Fruit fly (Drosophila melanogaster): Measurements from ENCODE around the gene yem.

Gene yem

dm6 chr3R:29075631-29076398 is 46.9 kb downstream of the yem start (continued):
- TF ChIP-seq Max (GFP tag; optimal IDR thresholded peaks at IDR 0.05) (no peak), row (GFP tag; IDR thresholded peaks at IDR 0.05) (peak; percentile 24; the same call in 1 of the 3 replicates), Hr51 (GFP tag; optimal IDR thresholded peaks at IDR 0.05) (peak in 1 of 2 experiments; percentile 3), Hr78 (GFP tag; optimal IDR thresholded peaks at IDR 0.05) (no peak), ewg (GFP tag; optimal IDR thresholded peaks at IDR 0.05) (no peak), run (tag; optimal IDR thresholded peaks at IDR 0.05) (peak; percentile 28), CG9876 (GFP tag; optimal IDR thresholded peaks at IDR 0.05) (no peak), crp (GFP tag; optimal IDR thresholded peaks at IDR 0.05) (no peak), Gsc (GFP tag; IDR thresholded peaks at IDR 0.05) (no peak), sr (GFP tag; IDR thresholded peaks at IDR 0.05) (no peak), CG4617 (GFP tag; optimal IDR thresholded peaks at IDR 0.05; ENCODE audit: borderline replicate concordance) (no peak), Opbp (GFP tag; IDR thresholded peaks at IDR 0.05; ENCODE audit: partially characterized antibody) (no peak), scrt (GFP tag; optimal IDR thresholded peaks at IDR 0.05) (no peak), pfk (GFP tag; optimal IDR thresholded peaks at IDR 0.05) (no peak), CG8924 (tag; optimal IDR thresholded peaks at IDR 0.05) (no peak), CG18764 (GFP tag; optimal IDR thresholded peaks at IDR 0.05) (no peak), jumu (GFP tag; optimal IDR thresholded peaks at IDR 0.05) (no peak), CG34422 (GFP tag; IDR thresholded peaks at IDR 0.05) (no peak), CG2120 (GFP tag; optimal IDR thresholded peaks at IDR 0.05) (peak; percentile 47), p53 (GFP tag; optimal IDR thresholded peaks at IDR 0.05) (no peak), Xbp1 (GFP tag; optimal IDR thresholded peaks at IDR 0.05) (peak; percentile 25), usp (GFP tag; optimal IDR thresholded peaks at IDR 0.05) (no peak), CG4424 (GFP tag; optimal IDR thresholded peaks at IDR 0.05) (no peak), CG4854 (GFP tag; optimal IDR thresholded peaks at IDR 0.05) (no peak), CG14965 (GFP tag; optimal IDR thresholded peaks at IDR 0.05; ENCODE audit: borderline replicate concordance) (no peak), CG2678 (tag; optimal IDR thresholded peaks at IDR 0.05) (peak; percentile 55), CG3407 (GFP tag; optimal IDR thresholded peaks at IDR 0.05) (no peak), CG17612 (GFP tag; IDR thresholded peaks at IDR 0.05) (no peak), prd (optimal IDR thresholded peaks at IDR 0.05) (no peak), prd (GFP tag; IDR thresholded peaks at IDR 0.05) (0 out of 3 replicates have a peak, but pooled peaks have one; percentile 23), dpn (GFP tag; optimal IDR thresholded peaks at IDR 0.05) (peak in 1 of 2 experiments; percentile 1), cato (GFP tag; optimal IDR thresholded peaks at IDR 0.05; ENCODE audit: borderline replicate concordance) (no peak), CG4820 (GFP tag; optimal IDR thresholded peaks at IDR 0.05) (no peak), H2.0 (GFP tag; IDR thresholded peaks at IDR 0.05) (no peak), CG14860 (GFP tag; IDR thresholded peaks at IDR 0.05; ENCODE audit: partially characterized antibody) (no peak), CG10321 (GFP tag; IDR thresholded peaks at IDR 0.05) (no peak), CG5245 (GFP tag; optimal IDR thresholded peaks at IDR 0.05) (no peak), Awh (GFP tag; IDR thresholded peaks at IDR 0.05) (no peak), CG30020 (tag; optimal IDR thresholded peaks at IDR 0.05) (no peak), NfI (GFP tag; optimal IDR thresholded peaks at IDR 0.05) (peak; percentile 10), Med (GFP tag) (peak; percentile 40), z (GFP tag; IDR thresholded peaks at IDR 0.05) (no peak), ftz-f1 (GFP tag; optimal IDR thresholded peaks at IDR 0.05) (no peak), wor (GFP tag; IDR thresholded peaks at IDR 0.05) (no peak), Atf-2 (GFP tag; optimal IDR thresholded peaks at IDR 0.05) (no peak), CG7745 (tag; optimal IDR thresholded peaks at IDR 0.05) (no peak), CG7839 (tag; optimal IDR thresholded peaks at IDR 0.05) (peak; percentile 9), Sry-δ (GFP tag; optimal IDR thresholded peaks at IDR 0.05) (no peak), Bgb (GFP tag; IDR thresholded peaks at IDR 0.05; ENCODE audit: partially characterized antibody) (no peak)

All from whole organism, embryonic.